Worm (Caenorhabditis elegans) whole organism, L2 larva: ENCODE measurements around the gene tmem-17.

Source experiments
- alr-1 ChIP-seq: fragments of 150-350 bp; optimal IDR thresholded peaks from 2 replicates; lab custom pipeline; 2014; ENCODE audit warnings: missing biosample characterization, missing genetic modification characterization
- ceh-16 ChIP-seq: fragments of 150-350 bp; optimal IDR thresholded peaks from 2 replicates; lab custom pipeline; 2014; ENCODE audit warnings: missing biosample characterization, missing genetic modification characterization
- nhr-12 ChIP-seq: fragments of 150-350 bp; optimal IDR thresholded peaks from 2 replicates; lab custom pipeline; 2014; ENCODE audit warnings: missing biosample characterization, missing genetic modification characterization
- nhr-129 ChIP-seq: fragments of 150-350 bp; optimal IDR thresholded peaks from 2 replicates; lab custom pipeline; 2014; ENCODE audit warnings: missing biosample characterization, missing genetic modification characterization
- nhr-23 ChIP-seq: fragments of 150-350 bp; optimal IDR thresholded peaks from 2 replicates; lab custom pipeline; 2014; ENCODE audit warnings: missing biosample characterization, missing genetic modification reagents, missing genetic modification characterization
- nhr-237 ChIP-seq: fragments of 150-350 bp; optimal IDR thresholded peaks from 2 replicates; lab custom pipeline; 2014; ENCODE audit warnings: missing biosample characterization, missing genetic modification characterization
- nhr-25 ChIP-seq: fragments of 150-350 bp; sonication (generic microtip); optimal IDR thresholded peaks from 3 replicates; lab custom pipeline; 2014; ENCODE audit warnings: missing biosample characterization, missing genetic modification characterization
- nhr-77 ChIP-seq: fragments of 150-350 bp; optimal IDR thresholded peaks from 2 replicates; lab custom pipeline; 2014; ENCODE audit warnings: missing biosample characterization, missing genetic modification characterization
- skn-1 ChIP-seq: sonication (generic microtip); optimal IDR thresholded peaks from 2 replicates; lab custom pipeline; 2017; ENCODE audit warnings: missing biosample characterization, missing genetic modification characterization
- snpc-4 ChIP-seq: fragments of 150-350 bp; optimal IDR thresholded peaks from 2 replicates; lab custom pipeline; 2014; ENCODE audit warnings: missing biosample characterization, missing genetic modification characterization
- ztf-1 ChIP-seq: fragments of 200-800 bp; sonication (Bioruptor generic); conservative IDR thresholded peaks from 2 replicates; pipeline ENCODE4 v1.3.6; 2022; ENCODE audit warnings: missing genetic modification characterization, missing compliant biosample characterization
- ztf-11 ChIP-seq: sonication (generic microtip); optimal IDR thresholded peaks from 2 replicates; lab custom pipeline; 2017; ENCODE audit warnings: missing biosample characterization, missing genetic modification characterization

DNA sequence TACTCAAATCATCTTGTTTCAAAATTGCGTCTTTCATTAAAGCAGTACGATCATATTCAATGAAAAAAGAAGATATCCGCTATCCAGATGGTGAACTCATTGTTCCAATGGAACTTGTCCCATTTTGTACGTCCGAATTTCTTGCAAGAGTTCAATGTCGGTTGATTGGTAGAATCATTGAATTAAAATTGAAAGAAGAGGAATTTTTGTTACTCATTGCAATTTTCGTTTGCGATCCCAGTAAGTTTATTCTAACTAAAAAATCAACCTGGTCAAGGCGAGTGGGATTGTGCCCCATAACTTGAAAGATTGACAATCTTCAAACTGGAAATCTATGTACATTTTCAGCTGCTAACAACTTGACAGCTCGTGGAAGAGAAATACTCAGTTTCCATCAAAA, 26.4 kb downstream of the tmem-17 start:
- TF ChIP-seq nhr-77 (tag; lab: Kevin White, UChicago) (no peak), nhr-25 (tag; lab: Kevin White, UChicago) (no peak), ztf-11 (tag; lab: Kevin White, UChicago) (no peak), nhr-23 (tag; lab: Kevin White, UChicago) (no peak), ceh-16 (no peak), snpc-4 (tag; lab: Kevin White, UChicago) (no peak), nhr-237 (tag; lab: Kevin White, UChicago) (no peak), nhr-129 (no peak), skn-1 (no peak), ztf-1 (GFP tag; lab: Robert Waterston, UW) (no peak), alr-1 (tag; lab: Kevin White, UChicago) (no peak), nhr-12 (tag; lab: Kevin White, UChicago) (no peak)
